Fruit fly (Drosophila melanogaster) whole organism, embryonic: ENCODE results near the gene CG14982.

Experiments used
- Antp ChIP-seq: fragments of 200-800 bp; sonication (Bioruptor generic); optimal IDR thresholded peaks from 3 replicates; lab custom pipeline; 2016; ENCODE audit warnings: missing biosample characterization, missing genetic modification characterization
- Atf6 ChIP-seq: fragments of 200-800 bp; sonication (Bioruptor generic); IDR thresholded peaks from 2 replicates; pipeline ENCODE4 v1.3.6; 2022; ENCODE audit warnings: missing biosample characterization, missing genetic modification characterization
- CG10543 ChIP-seq: fragments of 200-800 bp; sonication (Bioruptor generic); optimal IDR thresholded peaks from 3 replicates; lab custom pipeline; 2017; ENCODE audit warnings: missing biosample characterization, mild to moderate bottlenecking, missing genetic modification characterization, moderate library complexity
- CG12155 ChIP-seq: fragments of 200-800 bp; sonication (Bioruptor generic); optimal IDR thresholded peaks from 3 replicates; lab custom pipeline; 2016; ENCODE audit warnings: missing biosample characterization, missing genetic modification characterization
- CG12769 ChIP-seq: fragments of 200-800 bp; sonication (Bioruptor generic); optimal IDR thresholded peaks from 2 replicates; lab custom pipeline; 2019; ENCODE audit warnings: missing biosample characterization, mild to moderate bottlenecking, missing genetic modification characterization, moderate library complexity
- CG12942 ChIP-seq: fragments of 200-800 bp; sonication (Bioruptor generic); optimal IDR thresholded peaks from 3 replicates; lab custom pipeline; 2016; ENCODE audit warnings: missing biosample characterization, missing genetic modification characterization
- CG13287 ChIP-seq: fragments of 200-800 bp; sonication (Bioruptor generic); IDR thresholded peaks from 2 replicates; pipeline ENCODE4 v1.3.6; 2022; ENCODE audit warnings: missing biosample characterization, missing genetic modification characterization; ENCODE audit not compliant: partially characterized antibody
- CG13296 ChIP-seq: fragments of 200-800 bp; sonication (Bioruptor generic); optimal IDR thresholded peaks from 3 replicates; lab custom pipeline; 2018; ENCODE audit warnings: missing biosample characterization, mild to moderate bottlenecking, missing genetic modification characterization
- CG13424 ChIP-seq: fragments of 200-800 bp; sonication (Bioruptor generic); optimal IDR thresholded peaks from 2 replicates; lab custom pipeline; 2019; ENCODE audit warnings: missing biosample characterization, mild to moderate bottlenecking, missing genetic modification characterization, moderate library complexity
- CG14441 ChIP-seq: fragments of 200-800 bp; sonication (Bioruptor generic); IDR thresholded peaks from 2 replicates; pipeline ENCODE4 v1.3.6; 2022; ENCODE audit warnings: missing biosample characterization, missing genetic modification characterization
- CG15696 ChIP-seq: fragments of 200-800 bp; sonication (Bioruptor generic); optimal IDR thresholded peaks from 2 replicates; lab custom pipeline; 2019; ENCODE audit warnings: missing biosample characterization, mild to moderate bottlenecking, missing genetic modification characterization, moderate library complexity
- CG16779 ChIP-seq: fragments of 200-800 bp; sonication (Bioruptor generic); IDR thresholded peaks from 2 replicates; pipeline ENCODE4 v1.3.6; 2022; ENCODE audit warnings: missing biosample characterization, missing genetic modification characterization
- CG2116 ChIP-seq: fragments of 200-800 bp; sonication (Bioruptor generic); optimal IDR thresholded peaks from 3 replicates; lab custom pipeline; 2018; ENCODE audit warnings: missing biosample characterization, mild to moderate bottlenecking, missing genetic modification characterization
- CG31388 ChIP-seq: fragments of 200-800 bp; sonication (Bioruptor generic); optimal IDR thresholded peaks from 2 replicates; lab custom pipeline; 2016; ENCODE audit warnings: missing biosample characterization, missing genetic modification characterization
- CG3995 ChIP-seq: fragments of 200-800 bp; sonication (Bioruptor generic); optimal IDR thresholded peaks from 3 replicates; lab custom pipeline; 2016; ENCODE audit warnings: missing biosample characterization, missing genetic modification characterization
- CG6683 ChIP-seq: fragments of 200-800 bp; sonication (Bioruptor generic); optimal IDR thresholded peaks from 2 replicates; lab custom pipeline; 2017; ENCODE audit warnings: missing biosample characterization, mild to moderate bottlenecking, missing genetic modification characterization, missing genetic modification reagents
- CG7745 ChIP-seq: fragments of 200-800 bp; sonication (Bioruptor generic); optimal IDR thresholded peaks from 2 replicates; lab custom pipeline; 2018; ENCODE audit warnings: missing biosample characterization, mild to moderate bottlenecking, missing genetic modification characterization, moderate library complexity
- CG7839 ChIP-seq: fragments of 200-800 bp; sonication (Bioruptor generic); optimal IDR thresholded peaks from 3 replicates; lab custom pipeline; 2018; ENCODE audit warnings: missing biosample characterization, mild to moderate bottlenecking, missing genetic modification characterization, moderate library complexity
- CG8089 ChIP-seq: fragments of 200-800 bp; sonication (Bioruptor generic); optimal IDR thresholded peaks from 3 replicates; lab custom pipeline; 2016; ENCODE audit warnings: missing biosample characterization, missing genetic modification characterization
- CG8388 ChIP-seq: fragments of 200-800 bp; sonication (Bioruptor generic); optimal IDR thresholded peaks from 2 replicates; lab custom pipeline; 2019; ENCODE audit warnings: missing biosample characterization, mild to moderate bottlenecking, missing genetic modification characterization, moderate library complexity
- CG9437 ChIP-seq: fragments of 200-800 bp; sonication (Bioruptor generic); optimal IDR thresholded peaks from 2 replicates; lab custom pipeline; 2018; ENCODE audit warnings: missing biosample characterization, mild to moderate bottlenecking, missing genetic modification characterization
- Doc3 ChIP-seq: fragments of 200-800 bp; sonication (Bioruptor generic); IDR thresholded peaks from 3 replicates; pipeline ENCODE4 v1.3.6; 2022; ENCODE audit warnings: missing biosample characterization, missing genetic modification characterization; ENCODE audit not compliant: partially characterized antibody
- Elba2 ChIP-seq: fragments of 200-800 bp; sonication (Bioruptor generic); optimal IDR thresholded peaks from 3 replicates; lab custom pipeline; 2016; ENCODE audit warnings: missing biosample characterization, missing genetic modification characterization
- H2.0 ChIP-seq: fragments of 200-800 bp; sonication (Bioruptor generic); IDR thresholded peaks from 2 replicates; pipeline ENCODE4 v1.3.6; 2022; ENCODE audit warnings: missing biosample characterization, missing genetic modification characterization
- MBD-R2 ChIP-seq: fragments of 200-800 bp; sonication (Bioruptor generic); IDR thresholded peaks from 2 replicates; pipeline ENCODE4 v1.3.6; 2022; ENCODE audit warnings: missing biosample characterization, missing genetic modification characterization
- NC2β ChIP-seq: fragments of 200-800 bp; sonication (Bioruptor generic); optimal IDR thresholded peaks from 2 replicates; lab custom pipeline; 2016; ENCODE audit warnings: missing biosample characterization, missing genetic modification characterization
- NFAT ChIP-seq: fragments of 200-800 bp; sonication (Bioruptor generic); IDR thresholded peaks from 2 replicates; pipeline ENCODE4 v1.3.6; 2022; ENCODE audit warnings: missing biosample characterization, missing genetic modification characterization
- Ssrp ChIP-seq: fragments of 200-800 bp; sonication (Bioruptor generic); optimal IDR thresholded peaks from 2 replicates; lab custom pipeline; 2018; ENCODE audit warnings: missing biosample characterization, mild to moderate bottlenecking, missing genetic modification characterization, moderate library complexity
- ase ChIP-seq: fragments of 200-800 bp; sonication (Bioruptor generic); IDR thresholded peaks from 3 replicates; pipeline ENCODE4 v1.3.6; 2022; ENCODE audit warnings: missing biosample characterization, missing genetic modification characterization
- ash1 ChIP-seq: fragments of 200-800 bp; sonication (Bioruptor generic); optimal IDR thresholded peaks from 2 replicates; lab custom pipeline; 2018; ENCODE audit warnings: missing biosample characterization, mild to moderate bottlenecking, missing genetic modification characterization
- ato ChIP-seq: fragments of 200-800 bp; sonication (Bioruptor generic); IDR thresholded peaks from 2 replicates; pipeline ENCODE4 v1.3.6; 2022; ENCODE audit warnings: missing biosample characterization, missing genetic modification characterization; ENCODE audit not compliant: partially characterized antibody
- cwo ChIP-seq: fragments of 200-800 bp; sonication (Bioruptor generic); optimal IDR thresholded peaks from 3 replicates; lab custom pipeline; 2017; ENCODE audit warnings: missing biosample characterization, missing genetic modification characterization, mild to moderate bottlenecking, moderate library complexity, missing genetic modification reagents
- ewg ChIP-seq: fragments of 200-800 bp; sonication (Bioruptor generic); optimal IDR thresholded peaks from 3 replicates; lab custom pipeline; 2017; ENCODE audit warnings: mild to moderate bottlenecking, missing biosample characterization, missing genetic modification reagents, missing genetic modification characterization
- hb ChIP-seq: fragments of 200-800 bp; sonication (Bioruptor generic); IDR thresholded peaks from 3 replicates; pipeline ENCODE4 v1.3.6; 2022; ENCODE audit warnings: missing biosample characterization, missing genetic modification characterization; ENCODE audit not compliant: partially characterized antibody
- hbn ChIP-seq: fragments of 200-800 bp; sonication (Bioruptor generic); IDR thresholded peaks from 2 replicates; pipeline ENCODE4 v1.3.6; 2022; ENCODE audit warnings: missing biosample characterization, missing genetic modification characterization; ENCODE audit not compliant: partially characterized antibody
- hkb ChIP-seq, 2 experiments: fragments of 200-800 bp in 1 of 2; fragments of >200 bp in 1 of 2; sonication (Bioruptor generic) in 1 of 2; IDR thresholded peaks in 1 of 2; optimal IDR thresholded peaks in 1 of 2; 2 replicates each; pipeline versions ENCODE4 v1.3.6 to Lab custom; 2017 to 2022; ENCODE audit warnings: missing biosample characterization in 1 of 2, missing genetic modification characterization in 1 of 2
- kni ChIP-seq: fragments of 200-800 bp; sonication (Bioruptor generic); optimal IDR thresholded peaks from 3 replicates; lab custom pipeline; 2017; ENCODE audit warnings: mild to moderate bottlenecking, missing biosample characterization, missing genetic modification reagents, missing genetic modification characterization
- knrl ChIP-seq: fragments of 200-800 bp; sonication (Bioruptor generic); IDR thresholded peaks from 3 replicates; pipeline ENCODE4 v1.3.6; 2022; ENCODE audit warnings: missing biosample characterization, missing genetic modification characterization; ENCODE audit not compliant: partially characterized antibody
- lbe ChIP-seq: fragments of 200-800 bp; sonication (Bioruptor generic); optimal IDR thresholded peaks from 2 replicates; lab custom pipeline; 2016; ENCODE audit warnings: missing biosample characterization, mild to moderate bottlenecking, missing genetic modification characterization
- lola ChIP-seq, 3 experiments: fragments of >200 bp in 2 of 3; fragments of 200-800 bp in 1 of 3; sonication (Bioruptor generic) in 1 of 3; optimal IDR thresholded peaks; 2 replicates each; lab custom pipeline; 2017 to 2019; ENCODE audit warnings: missing biosample characterization in 3 of 3, missing genetic modification characterization in 3 of 3, mild to moderate bottlenecking in 1 of 3, moderate library complexity in 1 of 3
- mam ChIP-seq: fragments of 200-800 bp; sonication (Bioruptor generic); optimal IDR thresholded peaks from 3 replicates; lab custom pipeline; 2016; ENCODE audit warnings: missing biosample characterization, missing genetic modification characterization
- prd ChIP-seq, 3 experiments: fragments of >200 bp in 2 of 3; fragments of 200-800 bp in 1 of 3; sonication (Bioruptor generic) in 1 of 3; optimal IDR thresholded peaks in 2 of 3; IDR thresholded peaks in 1 of 3; 2 replicates in 2 of 3; 3 replicates in 1 of 3; pipeline versions ENCODE4 v1.3.6 to Lab custom; 2017 to 2022; ENCODE audit warnings: missing biosample characterization in 1 of 3, missing genetic modification characterization in 1 of 3
- slp2 ChIP-seq: fragments of 200-800 bp; sonication (Bioruptor generic); optimal IDR thresholded peaks from 2 replicates; lab custom pipeline; 2016; ENCODE audit warnings: missing biosample characterization, missing genetic modification characterization
- sob ChIP-seq: fragments of 200-800 bp; sonication (Bioruptor generic); IDR thresholded peaks from 2 replicates; pipeline ENCODE4 v1.3.6; 2022; ENCODE audit warnings: missing biosample characterization, missing genetic modification characterization
- sqz ChIP-seq: fragments of 200-800 bp; sonication (Bioruptor generic); optimal IDR thresholded peaks from 3 replicates; lab custom pipeline; 2018; ENCODE audit warnings: missing biosample characterization, mild to moderate bottlenecking, missing genetic modification characterization
- yki ChIP-seq: fragments of >200 bp; optimal IDR thresholded peaks from 3 replicates; lab custom pipeline; 2018

Gene CG14982

dm6 chr3L:3937806-3938205 lies 4.7 kb upstream of the CG14982 start, which contains the start of gene CG10866 (continued):
- TF ChIP-seq hb (GFP tag; lab: Robert Waterston, UW) (peak; percentile 67; the same call in 2 of the 3 replicates), sob (GFP tag; lab: Robert Waterston, UW) (no peak), NFAT (no peak), hbn (GFP tag; lab: Robert Waterston, UW) (peak; percentile 79), CG8089 (no peak), cwo (GFP tag; lab: Kevin White, UChicago) (no peak), CG3995 (GFP tag; lab: Kevin White, UChicago) (peak; percentile 95), mam (GFP tag; lab: Kevin White, UChicago) (no peak), ash1 (GFP tag; lab: Kevin White, UChicago) (no peak), CG14441 (GFP tag; lab: Robert Waterston, UW) (no peak), sqz (no peak), CG12155 (peak; percentile 23), CG12769 (tag; lab: Kevin White, UChicago) (no peak), kni (GFP tag; lab: Kevin White, UChicago) (no peak), knrl (peak; percentile 80), Atf6 (GFP tag; lab: Robert Waterston, UW) (no peak), CG9437 (GFP tag; lab: Kevin White, UChicago) (no peak)

dm6 chr3L:3940075-3940819 lies 2.3 kb upstream of the CG14982 start, which contains the start of gene CG12766:
CG12766 (minus strand) TSS chr3L:3940125.
- 0 out of 2 replicates have a peak, but pooled peaks have one; percentile 13 for TF ChIP-seq H2.0
- TF ChIP-seq CG13287 (GFP tag; lab: Robert Waterston, UW) = peak; percentile 76
- no peak for TF ChIP-seq CG10543 (GFP tag; lab: Kevin White, UChicago)
- TF ChIP-seq prd (optimal IDR thresholded peaks at IDR 0.05; lab: Kevin White, UChicago) = no peak
- 0 out of 3 replicates have a peak, but pooled peaks have one; percentile 5 for TF ChIP-seq prd (GFP tag; IDR thresholded peaks at IDR 0.05; lab: Robert Waterston, UW)
- no peak for TF ChIP-seq lola (GFP tag; optimal IDR thresholded peaks at IDR 0.05; lab: Kevin White, UChicago)
- no peak for TF ChIP-seq Atf6 (GFP tag; lab: Robert Waterston, UW)
- TF ChIP-seq Antp (GFP tag; lab: Kevin White, UChicago) = no peak
- 0 out of 2 replicates have a peak, but pooled peaks have one; percentile 6 for TF ChIP-seq CG14441 (GFP tag; lab: Robert Waterston, UW)
- TF ChIP-seq NC2β (GFP tag; lab: Kevin White, UChicago) = no peak
- peak; percentile 5 for TF ChIP-seq CG13296 (GFP tag; lab: Kevin White, UChicago)
- no peak for TF ChIP-seq hkb (optimal IDR thresholded peaks at IDR 0.05; lab: Kevin White, UChicago)
- TF ChIP-seq hkb (GFP tag; IDR thresholded peaks at IDR 0.05; lab: Robert Waterston, UW) = peak; percentile 46
- peak; percentile 38 for TF ChIP-seq CG2116 (GFP tag; lab: Kevin White, UChicago)
- TF ChIP-seq MBD-R2 = peak; percentile 23; the same call in 1 of the 2 replicates
- no peak for TF ChIP-seq CG31388 (GFP tag; lab: Kevin White, UChicago)
- TF ChIP-seq CG12942 (GFP tag; lab: Kevin White, UChicago) = no peak
- TF ChIP-seq Elba2 = no peak
- no peak for TF ChIP-seq CG13424 (tag; lab: Kevin White, UChicago)
- peak; percentile 58 for TF ChIP-seq ato (GFP tag; lab: Robert Waterston, UW)
- TF ChIP-seq ase = no peak
- TF ChIP-seq CG6683 (GFP tag; lab: Kevin White, UChicago) = no peak
- TF ChIP-seq CG8388 (GFP tag; lab: Kevin White, UChicago) = no peak
- TF ChIP-seq slp2 = no peak
- no peak for TF ChIP-seq lbe (GFP tag; lab: Kevin White, UChicago)
- TF ChIP-seq ewg (GFP tag; lab: Kevin White, UChicago) = no peak
- TF ChIP-seq CG7745 (tag; lab: Kevin White, UChicago) = no peak
- TF ChIP-seq CG16779 = no peak
- no peak for TF ChIP-seq yki (lab: Kevin White, UChicago)
- peak; percentile 38; the same call in 2 of the 3 replicates for TF ChIP-seq Doc3 (GFP tag; lab: Robert Waterston, UW)
- TF ChIP-seq CG15696 (tag; lab: Kevin White, UChicago) = no peak
- peak; percentile 30 for TF ChIP-seq CG7839 (tag; lab: Kevin White, UChicago)
- TF ChIP-seq Ssrp (tag; lab: Kevin White, UChicago) = no peak
- no peak for TF ChIP-seq knrl
